Worm (Caenorhabditis elegans) whole organism, L4 larva: ENCODE data around the gene Y57G11C.23.
A peak's percentile ranks its signal among the peaks of the same experiment; 100 is the strongest.

Source experiments
- R02D3.7 ChIP-seq: fragments of 150-350 bp; sonication (generic microtip); optimal IDR thresholded peaks from 3 replicates; lab custom pipeline; 2014; ENCODE audit warnings: missing biosample characterization, missing genetic modification characterization
- ama-1 ChIP-seq: fragments of 150-350 bp; optimal IDR thresholded peaks from 2 replicates; lab custom pipeline; 2014; ENCODE audit warnings: inconsistent platforms, mixed read lengths
- ceh-20 ChIP-seq: fragments of 200-800 bp; sonication (Bioruptor generic); IDR thresholded peaks from 2 replicates; pipeline ENCODE4 v1.3.6; 2022; ENCODE audit warnings: missing genetic modification reagents, missing genetic modification characterization, missing compliant biosample characterization
- fos-1 ChIP-seq: fragments of 150-350 bp; optimal IDR thresholded peaks from 2 replicates; lab custom pipeline; 2014; ENCODE audit warnings: missing biosample characterization, missing genetic modification characterization
- hlh-11 ChIP-seq: fragments of 200-800 bp; sonication (Bioruptor generic); optimal IDR thresholded peaks from 2 replicates; lab custom pipeline; 2018; ENCODE audit warnings: mild to moderate bottlenecking, missing genetic modification characterization, missing compliant biosample characterization
- hlh-30 ChIP-seq: sonication (generic microtip); optimal IDR thresholded peaks from 2 replicates; lab custom pipeline; 2017; ENCODE audit warnings: antibody characterized with exemption, mild to moderate bottlenecking, missing genetic modification characterization, missing compliant biosample characterization; ENCODE audit not compliant: insufficient read depth
- lin-39 ChIP-seq: fragments of 150-350 bp; optimal IDR thresholded peaks from 2 replicates; lab custom pipeline; 2014; ENCODE audit warnings: missing biosample characterization, missing genetic modification reagents, missing genetic modification characterization
- lir-3 ChIP-seq: sonication (generic microtip); optimal IDR thresholded peaks from 2 replicates; lab custom pipeline; 2016; ENCODE audit warnings: mild to moderate bottlenecking, missing genetic modification characterization, missing compliant biosample characterization
- nhr-25 ChIP-seq: sonication (generic microtip); optimal IDR thresholded peaks from 2 replicates; lab custom pipeline; 2017; ENCODE audit warnings: missing genetic modification characterization, mild to moderate bottlenecking, missing compliant biosample characterization, antibody characterized with exemption, moderate library complexity, borderline replicate concordance; ENCODE audit not compliant: insufficient read depth
- nhr-76 ChIP-seq: fragments of 150-350 bp; optimal IDR thresholded peaks from 2 replicates; lab custom pipeline; 2014; ENCODE audit warnings: missing biosample characterization, missing genetic modification characterization
- pqm-1 ChIP-seq: sonication (generic microtip); optimal IDR thresholded peaks from 2 replicates; lab custom pipeline; 2017; ENCODE audit warnings: missing biosample characterization, missing genetic modification characterization
- spr-1 ChIP-seq: sonication (generic microtip); optimal IDR thresholded peaks from 2 replicates; lab custom pipeline; 2016; ENCODE audit warnings: mild to moderate bottlenecking, missing genetic modification characterization, missing compliant biosample characterization
- ztf-11 ChIP-seq: fragments of 150-350 bp; optimal IDR thresholded peaks from 2 replicates; lab custom pipeline; 2014; ENCODE audit warnings: missing biosample characterization, missing genetic modification characterization

DNA sequence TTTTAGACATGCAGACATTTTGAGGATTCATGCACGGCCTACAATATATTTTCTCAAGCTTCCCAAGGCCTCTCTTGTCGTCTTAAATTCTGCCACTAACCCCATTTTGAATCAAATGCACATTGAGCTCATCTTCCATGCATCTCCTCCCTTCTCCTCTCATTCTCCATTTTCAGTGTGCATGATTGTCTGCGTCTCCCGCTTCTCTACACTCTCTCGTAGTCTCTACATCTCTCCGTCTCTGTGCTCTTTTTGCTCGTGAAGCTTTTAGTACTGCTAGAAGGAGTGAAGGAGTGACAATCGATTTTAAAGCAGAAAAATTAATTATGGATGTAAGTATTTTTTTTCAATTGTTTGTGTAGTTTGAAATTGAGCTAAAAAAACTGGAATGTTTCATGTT, 24.7 kb downstream of the Y57G11C.23 start, which contains the start of gene Y57G11C.22:
- no peak for TF ChIP-seq spr-1 (tag; lab: Kevin White, UChicago)
- TF ChIP-seq pqm-1, result no peak
- peak; percentile 10 for TF ChIP-seq hlh-30
- no peak for TF ChIP-seq fos-1 (tag; lab: Kevin White, UChicago)
- TF ChIP-seq nhr-76 (tag; lab: Kevin White, UChicago), result no peak
- TF ChIP-seq nhr-25 (tag; lab: Kevin White, UChicago), result no peak
- TF ChIP-seq lin-39 (tag; lab: Kevin White, UChicago), result no peak
- no peak for TF ChIP-seq ztf-11 (tag; lab: Kevin White, UChicago)
- TF ChIP-seq hlh-11 (tag; lab: Kevin White, UChicago), result no peak
- no peak for TF ChIP-seq R02D3.7 (tag; lab: Kevin White, UChicago)
- TF ChIP-seq ama-1, result no peak
- TF ChIP-seq ceh-20, result no peak
- TF ChIP-seq lir-3 (tag; lab: Kevin White, UChicago), result no peak
